Worm (Caenorhabditis elegans): ENCODE data around the gene sas-5.

Gene sas-5

ce11 chrV:11610481-11610880 lies at the start of gene sas-5 (continued):
- peak; percentile 1 for TF ChIP-seq dve-1 (tag; optimal IDR thresholded peaks at IDR 0.05)
- TF ChIP-seq odd-2 (tag; optimal IDR thresholded peaks at IDR 0.05): peak; percentile 77
- TF ChIP-seq sox-4 (tag; optimal IDR thresholded peaks at IDR 0.05): peak; percentile 88
- TF ChIP-seq hlh-15 (tag; optimal IDR thresholded peaks at IDR 0.05): peak; percentile 57
- TF ChIP-seq rnt-1 (tag; optimal IDR thresholded peaks at IDR 0.05): peak; percentile 61
- peak; percentile 44 for TF ChIP-seq ceh-24 (tag; optimal IDR thresholded peaks at IDR 0.05)
- TF ChIP-seq nhr-11 (tag; optimal IDR thresholded peaks at IDR 0.05): no peak
- TF ChIP-seq lim-6 (tag; optimal IDR thresholded peaks at IDR 0.05): peak; percentile 66
- TF ChIP-seq hlh-8 (tag; optimal IDR thresholded peaks at IDR 0.05): peak; percentile 80
- peak; percentile 59 for TF ChIP-seq npax-4 (tag; optimal IDR thresholded peaks at IDR 0.05)
- TF ChIP-seq nfya-1 (tag; optimal IDR thresholded peaks at IDR 0.05): peak; percentile 79
- TF ChIP-seq ceh-6 (GFP tag; optimal IDR thresholded peaks at IDR 0.05): peak; percentile 63
- peak; percentile 20 for TF ChIP-seq pros-1 (tag; optimal IDR thresholded peaks at IDR 0.05)
- TF ChIP-seq ceh-31 (tag; optimal IDR thresholded peaks at IDR 0.05): peak; percentile 79
- peak; percentile 93 for TF ChIP-seq elt-2 (tag; optimal IDR thresholded peaks at IDR 0.05)
- peak; percentile 54 for TF ChIP-seq fkh-6 (tag; optimal IDR thresholded peaks at IDR 0.05)
- peak; percentile 83 for TF ChIP-seq che-1 (tag; optimal IDR thresholded peaks at IDR 0.05)

- TF ChIP-seq nfya-1 (tag; optimal IDR thresholded peaks at IDR 0.05) (no peak), nhr-11 (tag; optimal IDR thresholded peaks at IDR 0.05) (no peak), ceh-48 (tag; optimal IDR thresholded peaks at IDR 0.05) (no peak), hlh-8 (tag; optimal IDR thresholded peaks at IDR 0.05) (no peak), ttx-3 (tag; optimal IDR thresholded peaks at IDR 0.05) (no peak), sdc-2 (tag; optimal IDR thresholded peaks at IDR 0.05) (no peak), K02D7.2 (tag; optimal IDR thresholded peaks at IDR 0.05) (no peak), pax-1 (tag; optimal IDR thresholded peaks at IDR 0.05) (no peak), pha-4 (tag; optimal IDR thresholded peaks at IDR 0.05) (no peak), npax-4 (tag; optimal IDR thresholded peaks at IDR 0.05) (no peak), ceh-9 (tag; optimal IDR thresholded peaks at IDR 0.05) (no peak), odd-2 (tag; optimal IDR thresholded peaks at IDR 0.05) (no peak), pat-9 (tag; optimal IDR thresholded peaks at IDR 0.05) (no peak), dmd-4 (tag; optimal IDR thresholded peaks at IDR 0.05; ENCODE audit: borderline replicate concordance) (no peak), ceh-31 (tag; optimal IDR thresholded peaks at IDR 0.05) (no peak), syd-9 (tag; optimal IDR thresholded peaks at IDR 0.05) (no peak), madf-2 (tag; optimal IDR thresholded peaks at IDR 0.05) (no peak)
Observed at ce11 chrV:11562643-11563042, 47.9 kb upstream of the sas-5 start, which contains the start of gene srx-86. Gene srx-86, plus strand, starts transcription at chrV:11562943.

ce11 chrV:11564573-11564972 lies 46.0 kb upstream of the sas-5 start, which contains the start of gene srx-87:
Gene srx-87, plus strand, starts transcription at chrV:11564873.
- no peak for TF ChIP-seq lin-11 (tag; optimal IDR thresholded peaks at IDR 0.05)
- no peak for TF ChIP-seq zip-5 (tag; optimal IDR thresholded peaks at IDR 0.05)
- no peak for TF ChIP-seq nfya-1 (tag; optimal IDR thresholded peaks at IDR 0.05)
- TF ChIP-seq nhr-11 (tag; optimal IDR thresholded peaks at IDR 0.05): no peak
- no peak for TF ChIP-seq dmd-4 (tag; optimal IDR thresholded peaks at IDR 0.05; ENCODE audit: borderline replicate concordance)
- TF ChIP-seq dve-1 (tag; optimal IDR thresholded peaks at IDR 0.05): no peak
- TF ChIP-seq F13H6.1 (tag; optimal IDR thresholded peaks at IDR 0.05): no peak
- no peak for TF ChIP-seq K02D7.2 (tag; optimal IDR thresholded peaks at IDR 0.05)
- TF ChIP-seq odd-2 (tag; optimal IDR thresholded peaks at IDR 0.05): no peak

ce11 chrV:11570169-11570651 lies 40.3 kb upstream of the sas-5 start, which contains the start of the genes nhr-101 and pms-2:
Gene nhr-101, plus strand, starts transcription at chrV:11570476.
Gene pms-2, minus strand, starts transcription at chrV:11570601.
- TF ChIP-seq C38D4.7 (GFP tag; optimal IDR thresholded peaks at IDR 0.05) (no peak), hlh-30 (tag; optimal IDR thresholded peaks at IDR 0.05; ENCODE audit: insufficient read depth) (no peak), F13H6.1 (tag; optimal IDR thresholded peaks at IDR 0.05) (no peak), pat-9 (tag; optimal IDR thresholded peaks at IDR 0.05) (no peak), ceh-9 (tag; optimal IDR thresholded peaks at IDR 0.05) (no peak), pros-1 (tag; optimal IDR thresholded peaks at IDR 0.05) (no peak), odd-2 (tag; optimal IDR thresholded peaks at IDR 0.05) (no peak), nhr-232 (tag; optimal IDR thresholded peaks at IDR 0.05) (no peak), unc-55 (GFP tag; optimal IDR thresholded peaks at IDR 0.05) (no peak), hlh-15 (tag; optimal IDR thresholded peaks at IDR 0.05) (no peak), fax-1 (tag; optimal IDR thresholded peaks at IDR 0.05) (no peak), madf-2 (tag; optimal IDR thresholded peaks at IDR 0.05) (no peak), Y22D7AL.16 (tag; optimal IDR thresholded peaks at IDR 0.05) (no peak)

Data from whole organism, late embryonic.